Worm (Caenorhabditis elegans) whole organism, L4 larva: ENCODE measurements around the gene C01G6.4.

Experiments used
- D1046.2 ChIP-seq: fragments of 200-800 bp; sonication (Bioruptor generic); IDR thresholded peaks from 2 replicates; pipeline ENCODE4 v1.3.6; 2022; ENCODE audit warnings: missing genetic modification characterization, missing compliant biosample characterization
- F37D6.2 ChIP-seq: sonication (generic microtip); optimal IDR thresholded peaks from 2 replicates; lab custom pipeline; 2016; ENCODE audit warnings: mild to moderate bottlenecking, missing genetic modification characterization, missing compliant biosample characterization
- F44E2.7 ChIP-seq: fragments of 200-800 bp; sonication (Bioruptor generic); IDR thresholded peaks from 2 replicates; pipeline ENCODE4 v2.1.2; 2022; ENCODE audit warnings: missing genetic modification characterization, missing compliant biosample characterization
- T26A8.4 ChIP-seq: fragments of 200-800 bp; sonication (Bioruptor generic); IDR thresholded peaks from 2 replicates; pipeline ENCODE4 v1.3.6; 2022; ENCODE audit warnings: missing genetic modification characterization, missing compliant biosample characterization
- Y105C5A.15 ChIP-seq: fragments of 200-800 bp; sonication (Bioruptor generic); IDR thresholded peaks from 2 replicates; pipeline ENCODE4 v1.3.6; 2022; ENCODE audit warnings: missing genetic modification characterization, missing compliant biosample characterization
- Y75B8A.6 ChIP-seq: fragments of 200-800 bp; sonication (Bioruptor generic); IDR thresholded peaks from 2 replicates; pipeline ENCODE4 v1.3.6; 2022; ENCODE audit warnings: missing genetic modification reagents, missing genetic modification characterization, missing compliant biosample characterization
- ZK337.2 ChIP-seq: fragments of 200-800 bp; sonication (Bioruptor generic); IDR thresholded peaks from 2 replicates; pipeline ENCODE4 v1.3.6; 2022; ENCODE audit warnings: missing genetic modification reagents, missing genetic modification characterization, missing compliant biosample characterization
- aly-2 ChIP-seq: sonication (generic microtip); optimal IDR thresholded peaks from 2 replicates; lab custom pipeline; 2018; ENCODE audit warnings: missing biosample characterization, missing genetic modification characterization
- ceh-20 ChIP-seq: fragments of 200-800 bp; sonication (Bioruptor generic); IDR thresholded peaks from 2 replicates; pipeline ENCODE4 v1.3.6; 2022; ENCODE audit warnings: missing genetic modification reagents, missing genetic modification characterization, missing compliant biosample characterization
- ceh-28 ChIP-seq: fragments of 150-350 bp; optimal IDR thresholded peaks from 2 replicates; lab custom pipeline; 2014; ENCODE audit warnings: missing biosample characterization, missing genetic modification reagents, missing genetic modification characterization
- ctbp-1 ChIP-seq: fragments of 200-800 bp; sonication (Bioruptor generic); IDR thresholded peaks from 2 replicates; pipeline ENCODE4 v1.3.6; 2022; ENCODE audit warnings: missing genetic modification reagents, missing genetic modification characterization, missing compliant biosample characterization
- daf-16 ChIP-seq, 3 experiments: sonication (generic microtip); optimal IDR thresholded peaks; 2 replicates each; lab custom pipeline; 2016 to 2017; ENCODE audit warnings: missing genetic modification characterization in 3 of 3, missing genetic modification reagents in 3 of 3, mild to moderate bottlenecking in 2 of 3, missing compliant biosample characterization in 2 of 3, missing biosample characterization in 1 of 3, moderate library complexity in 1 of 3
- daf-19 ChIP-seq: fragments of 200-800 bp; sonication (Bioruptor generic); conservative IDR thresholded peaks from 2 replicates; pipeline ENCODE4 v1.3.6; 2022; ENCODE audit warnings: missing genetic modification characterization, missing compliant biosample characterization
- dmd-9 ChIP-seq: fragments of 200-800 bp; sonication (Bioruptor generic); IDR thresholded peaks from 2 replicates; pipeline ENCODE4 v1.3.6; 2022; ENCODE audit warnings: missing genetic modification reagents, missing genetic modification characterization, missing compliant biosample characterization
- egl-27 ChIP-seq: sonication (generic microtip); optimal IDR thresholded peaks from 3 replicates; lab custom pipeline; 2017; ENCODE audit warnings: missing biosample characterization, missing genetic modification reagents, missing genetic modification characterization
- egl-43 ChIP-seq: fragments of 200-800 bp; sonication (Bioruptor generic); IDR thresholded peaks from 2 replicates; pipeline ENCODE4 v1.3.6; 2022; ENCODE audit warnings: missing genetic modification reagents, missing genetic modification characterization, missing compliant biosample characterization
- fkh-10 ChIP-seq: fragments of 150-350 bp; optimal IDR thresholded peaks from 2 replicates; lab custom pipeline; 2014; ENCODE audit warnings: missing biosample characterization, missing genetic modification reagents, missing genetic modification characterization
- gei-8 ChIP-seq: fragments of 200-800 bp; sonication (Bioruptor generic); optimal IDR thresholded peaks from 2 replicates; lab custom pipeline; 2018; ENCODE audit warnings: mild to moderate bottlenecking, missing genetic modification characterization, missing compliant biosample characterization
- hlh-11 ChIP-seq: fragments of 200-800 bp; sonication (Bioruptor generic); optimal IDR thresholded peaks from 2 replicates; lab custom pipeline; 2018; ENCODE audit warnings: mild to moderate bottlenecking, missing genetic modification characterization, missing compliant biosample characterization
- hlh-30 ChIP-seq: sonication (generic microtip); optimal IDR thresholded peaks from 2 replicates; lab custom pipeline; 2017; ENCODE audit warnings: antibody characterized with exemption, mild to moderate bottlenecking, missing genetic modification characterization, missing compliant biosample characterization; ENCODE audit not compliant: insufficient read depth
- hmg-1.1 ChIP-seq: fragments of 200-800 bp; sonication (Bioruptor generic); IDR thresholded peaks from 2 replicates; pipeline ENCODE4 v1.3.6; 2022; ENCODE audit warnings: missing genetic modification reagents, missing genetic modification characterization, missing compliant biosample characterization
- lin-1 ChIP-seq: fragments of 200-800 bp; sonication (Bioruptor generic); IDR thresholded peaks from 2 replicates; pipeline ENCODE4 v1.3.6; 2022; ENCODE audit warnings: missing genetic modification reagents, missing genetic modification characterization, missing compliant biosample characterization
- lin-13 ChIP-seq: fragments of 150-350 bp; optimal IDR thresholded peaks from 2 replicates; lab custom pipeline; 2014; ENCODE audit warnings: missing biosample characterization, missing genetic modification reagents, missing genetic modification characterization
- lin-15B ChIP-seq: fragments of 150-350 bp; sonication (generic microtip); optimal IDR thresholded peaks from 3 replicates; lab custom pipeline; 2014; ENCODE audit warnings: missing biosample characterization, missing genetic modification characterization
- lin-38 ChIP-seq: fragments of 200-800 bp; sonication (Bioruptor generic); IDR thresholded peaks from 2 replicates; pipeline ENCODE4 v1.3.6; 2022; ENCODE audit warnings: missing genetic modification reagents, missing genetic modification characterization, missing compliant biosample characterization
- lsy-2 ChIP-seq, 2 experiments: fragments of 150-350 bp in 1 of 2; sonication (generic microtip) in 1 of 2; optimal IDR thresholded peaks; 2 replicates each; lab custom pipeline; 2014 to 2017; ENCODE audit warnings: missing biosample characterization in 2 of 2, missing genetic modification characterization in 2 of 2
- madf-9 ChIP-seq: fragments of 200-800 bp; sonication (Bioruptor generic); conservative IDR thresholded peaks from 2 replicates; pipeline ENCODE4 v1.3.6; 2022; ENCODE audit warnings: missing genetic modification reagents, missing genetic modification characterization, missing compliant biosample characterization
- mdt-29 ChIP-seq: fragments of 200-800 bp; sonication (Bioruptor generic); IDR thresholded peaks from 2 replicates; pipeline ENCODE4 v1.3.6; 2022; ENCODE audit warnings: missing genetic modification reagents, missing genetic modification characterization, missing compliant biosample characterization
- mes-2 ChIP-seq: sonication (generic microtip); optimal IDR thresholded peaks from 2 replicates; lab custom pipeline; 2016; ENCODE audit warnings: missing genotype, mild to moderate bottlenecking, missing genetic modification characterization, missing compliant biosample characterization; ENCODE audit not compliant: poor library complexity, severe bottlenecking
- mxl-2 ChIP-seq: fragments of 200-800 bp; sonication (Bioruptor generic); conservative IDR thresholded peaks from 2 replicates; pipeline ENCODE4 v1.3.6; 2022; ENCODE audit warnings: missing genetic modification reagents, missing genetic modification characterization, missing compliant biosample characterization
- mxl-3 ChIP-seq: fragments of 200-800 bp; sonication (Bioruptor generic); optimal IDR thresholded peaks from 2 replicates; lab custom pipeline; 2018; ENCODE audit warnings: mild to moderate bottlenecking, missing genetic modification characterization, missing compliant biosample characterization
- nhr-111 ChIP-seq: fragments of 200-800 bp; sonication (Bioruptor generic); optimal IDR thresholded peaks from 2 replicates; lab custom pipeline; 2018; ENCODE audit warnings: mild to moderate bottlenecking, missing genetic modification characterization, missing compliant biosample characterization
- nhr-25 ChIP-seq: sonication (generic microtip); optimal IDR thresholded peaks from 2 replicates; lab custom pipeline; 2017; ENCODE audit warnings: missing genetic modification characterization, mild to moderate bottlenecking, missing compliant biosample characterization, antibody characterized with exemption, moderate library complexity, borderline replicate concordance; ENCODE audit not compliant: insufficient read depth
- nhr-28 ChIP-seq: fragments of 150-350 bp; optimal IDR thresholded peaks from 2 replicates; lab custom pipeline; 2014; ENCODE audit warnings: missing biosample characterization, missing genetic modification characterization
- nhr-42 ChIP-seq: fragments of 200-800 bp; sonication (Bioruptor generic); IDR thresholded peaks from 2 replicates; pipeline ENCODE4 v1.3.6; 2022; ENCODE audit warnings: missing genetic modification characterization, missing compliant biosample characterization
- nhr-6 ChIP-seq: fragments of 150-350 bp; optimal IDR thresholded peaks from 2 replicates; lab custom pipeline; 2014; ENCODE audit warnings: missing biosample characterization, missing genetic modification characterization
- nhr-76 ChIP-seq: fragments of 150-350 bp; optimal IDR thresholded peaks from 2 replicates; lab custom pipeline; 2014; ENCODE audit warnings: missing biosample characterization, missing genetic modification characterization
- nhr-77 ChIP-seq: fragments of 150-350 bp; optimal IDR thresholded peaks from 2 replicates; lab custom pipeline; 2014; ENCODE audit warnings: missing biosample characterization, missing genetic modification characterization
- pqm-1 ChIP-seq: sonication (generic microtip); optimal IDR thresholded peaks from 2 replicates; lab custom pipeline; 2017; ENCODE audit warnings: missing biosample characterization, missing genetic modification characterization
- rbr-2 ChIP-seq: sonication (generic microtip); optimal IDR thresholded peaks from 2 replicates; lab custom pipeline; 2016; ENCODE audit warnings: missing genotype, missing genetic modification characterization, missing compliant biosample characterization
- set-16 ChIP-seq: fragments of 200-800 bp; sonication (Bioruptor generic); IDR thresholded peaks from 2 replicates; pipeline ENCODE4 v1.3.6; 2022; ENCODE audit warnings: missing genetic modification reagents, missing genetic modification characterization, missing compliant biosample characterization
- snpc-1.2 ChIP-seq: fragments of 200-800 bp; sonication (Bioruptor generic); IDR thresholded peaks from 2 replicates; pipeline ENCODE4 v1.3.6; 2022; ENCODE audit warnings: missing genetic modification reagents, missing genetic modification characterization, missing compliant biosample characterization
- snpc-4 ChIP-seq: fragments of 150-350 bp; optimal IDR thresholded peaks from 2 replicates; lab custom pipeline; 2014; ENCODE audit warnings: missing biosample characterization, missing genetic modification characterization
- spr-1 ChIP-seq: sonication (generic microtip); optimal IDR thresholded peaks from 2 replicates; lab custom pipeline; 2016; ENCODE audit warnings: mild to moderate bottlenecking, missing genetic modification characterization, missing compliant biosample characterization
- tag-97 ChIP-seq: fragments of 200-800 bp; sonication (Bioruptor generic); IDR thresholded peaks from 2 replicates; pipeline ENCODE4 v1.3.6; 2022; ENCODE audit warnings: missing genetic modification characterization, missing compliant biosample characterization
- unc-39 ChIP-seq: sonication (generic microtip); optimal IDR thresholded peaks from 2 replicates; lab custom pipeline; 2017; ENCODE audit warnings: missing biosample characterization, missing genetic modification characterization
- vab-7 ChIP-seq: fragments of 200-800 bp; sonication (Bioruptor generic); IDR thresholded peaks from 2 replicates; pipeline ENCODE4 v1.3.6; 2022; ENCODE audit warnings: missing genetic modification reagents, missing genetic modification characterization, missing compliant biosample characterization
- zag-1 ChIP-seq: fragments of 150-350 bp; optimal IDR thresholded peaks from 2 replicates; lab custom pipeline; 2014; ENCODE audit warnings: missing biosample characterization, missing genetic modification characterization
- zfp-3 ChIP-seq: fragments of 200-800 bp; sonication (Bioruptor generic); conservative IDR thresholded peaks from 2 replicates; pipeline ENCODE4 v1.3.6; 2022; ENCODE audit warnings: missing genetic modification reagents, missing genetic modification characterization, missing compliant biosample characterization
- zip-2 ChIP-seq: fragments of 150-350 bp; optimal IDR thresholded peaks from 2 replicates; lab custom pipeline; 2014; ENCODE audit warnings: missing biosample characterization, missing genetic modification characterization

The C01G6.4 gene

ce11 chrII:9273984-9274383 is 1.1 kb upstream of the C01G6.4 start (continued):
- TF ChIP-seq spr-1 (tag; lab: Kevin White, UChicago): peak; percentile 65
- peak; percentile 82 for TF ChIP-seq mes-2 (tag; lab: Kevin White, UChicago)
- no peak for TF ChIP-seq tag-97 (GFP tag; lab: Robert Waterston, UW)
- peak; percentile 99 for TF ChIP-seq hlh-11 (tag; lab: Kevin White, UChicago)
- TF ChIP-seq zip-2: no peak
- TF ChIP-seq fkh-10 (GFP tag; lab: Kevin White, UChicago): peak; percentile 60
- no peak for TF ChIP-seq dmd-9 (GFP tag; lab: Robert Waterston, UW)
- TF ChIP-seq lin-13: peak; percentile 19
- 0 out of 2 replicates have a peak, but pooled peaks have one; percentile 57 for TF ChIP-seq Y105C5A.15
- TF ChIP-seq zfp-3 (GFP tag; lab: Robert Waterston, UW): peak; percentile 53; the same call in 1 of the 2 replicates
- peak; percentile 83 for TF ChIP-seq lin-1 (GFP tag; lab: Robert Waterston, UW)
- no peak for TF ChIP-seq zag-1
- TF ChIP-seq ZK337.2 (GFP tag; lab: Robert Waterston, UW): no peak
- 0 out of 2 replicates have a peak, but pooled peaks have one; percentile 65 for TF ChIP-seq egl-43 (GFP tag; lab: Robert Waterston, UW)
- peak; percentile 67 for TF ChIP-seq nhr-77 (tag; lab: Kevin White, UChicago)
- TF ChIP-seq daf-16 (GFP tag; optimal IDR thresholded peaks at IDR 0.05; lab: Kevin White, UChicago): peak; percentile 2 to 45
- TF ChIP-seq daf-16 (tag; optimal IDR thresholded peaks at IDR 0.05; lab: Kevin White, UChicago): peak; percentile 70
- peak; percentile 67 to 86 for TF ChIP-seq lsy-2 (tag; optimal IDR thresholded peaks at IDR 0.05; lab: Kevin White, UChicago)
- TF ChIP-seq mdt-29 (GFP tag; lab: Robert Waterston, UW): peak; percentile 60; the same call in 1 of the 2 replicates
- peak; percentile 92 for TF ChIP-seq hmg-1.1 (GFP tag; lab: Robert Waterston, UW)
- 0 out of 2 replicates have a peak, but pooled peaks have one; percentile 42 for TF ChIP-seq snpc-1.2 (GFP tag; lab: Robert Waterston, UW)
- peak; percentile 2 for TF ChIP-seq pqm-1 (tag; lab: Kevin White, UChicago)
- TF ChIP-seq ceh-20 (GFP tag; lab: Robert Waterston, UW): peak; percentile 85; the same call in 1 of the 2 replicates
- 0 out of 2 replicates have a peak, but pooled peaks have one; percentile 38 for TF ChIP-seq madf-9 (GFP tag; lab: Robert Waterston, UW)
- no peak for TF ChIP-seq F44E2.7
- TF ChIP-seq nhr-25 (tag; lab: Kevin White, UChicago): peak; percentile 76
- TF ChIP-seq gei-8: peak; percentile 49
- peak; percentile 77 for TF ChIP-seq rbr-2 (tag; lab: Kevin White, UChicago)
- peak; percentile 72; the same call in 1 of the 2 replicates for TF ChIP-seq nhr-42 (GFP tag; lab: Robert Waterston, UW)
- TF ChIP-seq nhr-6 (tag; lab: Kevin White, UChicago): peak; percentile 95
- 0 out of 2 replicates have a peak, but pooled peaks have one; percentile 25 for TF ChIP-seq set-16
- no peak for TF ChIP-seq vab-7 (GFP tag; lab: Robert Waterston, UW)
- peak; percentile 44; the same call in 1 of the 2 replicates for TF ChIP-seq lin-38 (GFP tag; lab: Robert Waterston, UW)
- no peak for TF ChIP-seq nhr-111 (GFP tag; lab: Kevin White, UChicago)
- no peak for TF ChIP-seq daf-19 (GFP tag; lab: Robert Waterston, UW)
- TF ChIP-seq mxl-3 (GFP tag; lab: Kevin White, UChicago): peak; percentile 74
- no peak for TF ChIP-seq mxl-2
- TF ChIP-seq ctbp-1 (GFP tag; lab: Robert Waterston, UW): peak; percentile 55; the same call in 1 of the 2 replicates
- TF ChIP-seq nhr-28 (tag; lab: Kevin White, UChicago): peak; percentile 80
- TF ChIP-seq ceh-28 (tag; lab: Kevin White, UChicago): peak; percentile 19
- TF ChIP-seq egl-27: no peak
- TF ChIP-seq T26A8.4 (GFP tag; lab: Robert Waterston, UW): peak; percentile 77
- peak; percentile 29 for TF ChIP-seq F37D6.2 (tag; lab: Kevin White, UChicago)
- TF ChIP-seq Y75B8A.6 (GFP tag; lab: Robert Waterston, UW): no peak
- TF ChIP-seq D1046.2 (GFP tag; lab: Robert Waterston, UW): 0 out of 2 replicates have a peak, but pooled peaks have one; percentile 35
- no peak for TF ChIP-seq unc-39 (tag; lab: Kevin White, UChicago)
- TF ChIP-seq lin-15B (tag; lab: Kevin White, UChicago): no peak
- TF ChIP-seq hlh-30: peak; percentile 99
- no peak for TF ChIP-seq nhr-76 (tag; lab: Kevin White, UChicago)
- TF ChIP-seq aly-2 (tag; lab: Kevin White, UChicago): no peak
- TF ChIP-seq snpc-4: no peak
